Fruit fly (Drosophila melanogaster): ENCODE measurements around the gene gammaSnap2.

DNA sequence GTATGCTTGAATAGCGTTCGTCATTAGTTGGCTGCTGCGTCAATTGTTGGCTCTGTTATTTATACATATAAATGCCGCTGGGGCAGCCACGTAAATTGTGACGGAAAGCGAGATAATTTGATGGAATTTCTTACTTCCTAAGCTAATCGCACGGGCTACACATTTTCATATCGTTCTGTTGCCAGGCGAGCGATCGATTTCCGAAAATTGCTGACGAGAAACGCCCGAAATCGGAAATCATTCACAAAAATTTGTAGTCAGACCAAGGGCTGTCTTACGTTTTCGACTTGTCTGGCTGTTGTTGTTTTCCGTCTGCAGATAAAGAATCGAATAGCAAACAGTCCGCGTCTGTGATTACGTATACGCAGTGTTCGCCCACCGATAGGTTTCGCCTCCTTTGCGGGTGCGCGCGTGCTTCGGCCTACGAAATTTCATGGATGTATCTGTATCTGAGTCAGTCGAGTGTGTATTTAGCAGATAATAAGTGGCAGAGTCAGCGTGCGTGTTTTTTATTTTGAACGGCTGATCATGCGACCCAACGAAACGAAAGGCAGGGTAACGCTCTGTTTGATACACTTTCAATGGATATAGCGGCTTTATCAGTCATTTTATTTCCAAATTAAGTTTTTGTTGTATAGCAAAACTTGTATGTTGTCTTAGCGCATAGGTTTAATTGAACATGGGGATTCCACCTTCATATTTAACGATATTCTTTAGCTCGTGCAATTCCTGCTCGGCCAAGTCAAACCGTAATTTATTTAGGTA lies 23.5 kb downstream of the gammaSnap2 start:
- TF ChIP-seq fd102C (GFP tag; optimal IDR thresholded peaks at IDR 0.05) (no peak), CG18764 (GFP tag; optimal IDR thresholded peaks at IDR 0.05) (peak; percentile 37), Sox102F (GFP tag; optimal IDR thresholded peaks at IDR 0.05) (peak; percentile 71), gro (GFP tag; optimal IDR thresholded peaks at IDR 0.05) (peak; percentile 26), sisA (GFP tag; IDR thresholded peaks at IDR 0.05) (peak; percentile 45; the same call in 1 of the 2 replicates), HLHmδ (GFP tag; optimal IDR thresholded peaks at IDR 0.05) (peak; percentile 30), CG9727 (GFP tag; optimal IDR thresholded peaks at IDR 0.05) (peak; percentile 43), CG2712 (tag; optimal IDR thresholded peaks at IDR 0.05) (peak; percentile 67), Doc2 (GFP tag; IDR thresholded peaks at IDR 0.05) (no peak), slou (GFP tag; optimal IDR thresholded peaks at IDR 0.05) (no peak), CG9932 (GFP tag; IDR thresholded peaks at IDR 0.05) (peak; percentile 71)

Measured in whole organism, embryonic.